Worm (Caenorhabditis elegans) whole organism, late embryonic: ENCODE data around the gene F25B3.4.
A peak's percentile ranks its signal among the peaks of the same experiment; 100 is the strongest.

Source experiments
- C38D4.7 ChIP-seq: fragments of 200-800 bp; sonication (Bioruptor generic); optimal IDR thresholded peaks from 2 replicates; lab custom pipeline; 2018; ENCODE audit warnings: mild to moderate bottlenecking, missing genetic modification characterization, moderate library complexity, missing compliant biosample characterization
- K09A11.1 ChIP-seq: sonication (generic microtip); optimal IDR thresholded peaks from 2 replicates; lab custom pipeline; 2017; ENCODE audit warnings: antibody characterized with exemption, mild to moderate bottlenecking, missing genetic modification characterization, missing compliant biosample characterization; ENCODE audit not compliant: insufficient read depth
- T23F11.4 ChIP-seq: fragments of 200-800 bp; sonication (Bioruptor generic); optimal IDR thresholded peaks from 2 replicates; lab custom pipeline; 2018; ENCODE audit warnings: mild to moderate bottlenecking, missing genetic modification characterization, missing compliant biosample characterization
- ama-1 ChIP-seq: fragments of 150-350 bp; optimal IDR thresholded peaks from 2 replicates; lab custom pipeline; 2014
- ceh-22 ChIP-seq: sonication (generic microtip); optimal IDR thresholded peaks from 2 replicates; lab custom pipeline; 2017; ENCODE audit warnings: missing biosample characterization, missing genetic modification characterization
- ceh-24 ChIP-seq: sonication (generic microtip); optimal IDR thresholded peaks from 2 replicates; lab custom pipeline; 2016; ENCODE audit warnings: mild to moderate bottlenecking, missing genetic modification characterization, missing compliant biosample characterization
- ceh-30 ChIP-seq: fragments of 150-350 bp; optimal IDR thresholded peaks from 2 replicates; lab custom pipeline; 2014; ENCODE audit warnings: missing biosample characterization, missing genetic modification characterization
- ceh-34 ChIP-seq: sonication (generic microtip); optimal IDR thresholded peaks from 2 replicates; lab custom pipeline; 2016; ENCODE audit warnings: mild to moderate bottlenecking, missing genetic modification characterization, missing compliant biosample characterization
- ceh-45 ChIP-seq: fragments of 200-800 bp; sonication (Bioruptor generic); IDR thresholded peaks from 2 replicates; pipeline ENCODE4 v1.3.6; 2022; ENCODE audit warnings: missing genetic modification reagents, missing genetic modification characterization, missing compliant biosample characterization
- ceh-48 ChIP-seq: sonication (generic microtip); optimal IDR thresholded peaks from 2 replicates; lab custom pipeline; 2016; ENCODE audit warnings: missing genetic modification characterization, inconsistent platforms, missing compliant biosample characterization
- ceh-6 ChIP-seq: fragments of 200-800 bp; sonication (Bioruptor generic); optimal IDR thresholded peaks from 2 replicates; lab custom pipeline; 2018; ENCODE audit warnings: mild to moderate bottlenecking, missing genetic modification characterization, missing compliant biosample characterization
- dmd-4 ChIP-seq: sonication (generic microtip); optimal IDR thresholded peaks from 2 replicates; lab custom pipeline; 2016; ENCODE audit warnings: borderline replicate concordance, missing genetic modification characterization, missing compliant biosample characterization
- dve-1 ChIP-seq: sonication (generic microtip); optimal IDR thresholded peaks from 2 replicates; lab custom pipeline; 2017; ENCODE audit warnings: antibody characterized with exemption, mild to moderate bottlenecking, missing genetic modification characterization, missing compliant biosample characterization
- elt-2 ChIP-seq: sonication (generic microtip); optimal IDR thresholded peaks from 2 replicates; lab custom pipeline; 2016; ENCODE audit warnings: missing genetic modification reagents, missing genetic modification characterization, missing compliant biosample characterization
- ets-4 ChIP-seq: sonication (generic microtip); optimal IDR thresholded peaks from 2 replicates; lab custom pipeline; 2016; ENCODE audit warnings: missing genetic modification characterization, missing compliant biosample characterization
- fkh-10 ChIP-seq: fragments of 150-350 bp; optimal IDR thresholded peaks from 2 replicates; lab custom pipeline; 2014; ENCODE audit warnings: missing biosample characterization, missing genetic modification reagents, missing genetic modification characterization
- fkh-6 ChIP-seq: sonication (generic microtip); optimal IDR thresholded peaks from 2 replicates; lab custom pipeline; 2016; ENCODE audit warnings: missing genetic modification characterization, missing compliant biosample characterization
- hlh-13 ChIP-seq: fragments of 200-800 bp; sonication (Bioruptor generic); optimal IDR thresholded peaks from 2 replicates; lab custom pipeline; 2018; ENCODE audit warnings: mild to moderate bottlenecking, missing genetic modification characterization, missing compliant biosample characterization
- lim-6 ChIP-seq: sonication (generic microtip); optimal IDR thresholded peaks from 2 replicates; lab custom pipeline; 2016; ENCODE audit warnings: missing genetic modification characterization, missing compliant biosample characterization
- madf-2 ChIP-seq: sonication (generic microtip); optimal IDR thresholded peaks from 2 replicates; lab custom pipeline; 2017; ENCODE audit warnings: missing genetic modification characterization, missing compliant biosample characterization
- nfya-1 ChIP-seq: sonication (generic microtip); optimal IDR thresholded peaks from 2 replicates; lab custom pipeline; 2017; ENCODE audit warnings: missing genetic modification characterization, mild to moderate bottlenecking, missing compliant biosample characterization, antibody characterized with exemption, moderate library complexity
- odd-2 ChIP-seq: sonication (generic microtip); optimal IDR thresholded peaks from 2 replicates; lab custom pipeline; 2017; ENCODE audit warnings: antibody characterized with exemption, mild to moderate bottlenecking, missing genetic modification characterization, missing compliant biosample characterization
- pag-3 ChIP-seq: sonication (generic microtip); optimal IDR thresholded peaks from 2 replicates; lab custom pipeline; 2016; ENCODE audit warnings: missing compliant biosample characterization, missing genetic modification characterization, borderline replicate concordance
- pax-1 ChIP-seq: fragments of 150-350 bp; optimal IDR thresholded peaks from 2 replicates; lab custom pipeline; 2014; ENCODE audit warnings: missing biosample characterization, missing genetic modification characterization
- pha-2 ChIP-seq: sonication (generic microtip); optimal IDR thresholded peaks from 2 replicates; lab custom pipeline; 2017; ENCODE audit warnings: mild to moderate bottlenecking, missing genetic modification characterization, missing compliant biosample characterization
- pha-4 ChIP-seq: fragments of 150-350 bp; optimal IDR thresholded peaks from 2 replicates; lab custom pipeline; 2018; ENCODE audit warnings: missing biosample characterization, missing genetic modification reagents, missing genetic modification characterization
- pros-1 ChIP-seq: fragments of 150-350 bp; optimal IDR thresholded peaks from 2 replicates; lab custom pipeline; 2014; ENCODE audit warnings: missing biosample characterization, missing genetic modification reagents, missing genetic modification characterization
- ref-2 ChIP-seq: sonication (generic microtip); optimal IDR thresholded peaks from 2 replicates; lab custom pipeline; 2016; ENCODE audit warnings: missing genetic modification characterization, missing compliant biosample characterization
- sox-4 ChIP-seq: sonication (generic microtip); optimal IDR thresholded peaks from 2 replicates; lab custom pipeline; 2017; ENCODE audit warnings: mild to moderate bottlenecking, missing genetic modification characterization, inconsistent platforms, missing compliant biosample characterization
- syd-9 ChIP-seq: sonication (generic microtip); optimal IDR thresholded peaks from 2 replicates; lab custom pipeline; 2016; ENCODE audit warnings: mild to moderate bottlenecking, missing genetic modification characterization, moderate library complexity, missing compliant biosample characterization
- tbx-7 ChIP-seq: sonication (generic microtip); optimal IDR thresholded peaks from 2 replicates; lab custom pipeline; 2016; ENCODE audit warnings: missing genotype, missing genetic modification characterization, missing compliant biosample characterization
- ttx-3 ChIP-seq: sonication (generic microtip); optimal IDR thresholded peaks from 2 replicates; lab custom pipeline; 2016; ENCODE audit warnings: missing genetic modification reagents, missing genetic modification characterization, missing compliant biosample characterization
- unc-42 ChIP-seq: sonication (generic microtip); optimal IDR thresholded peaks from 2 replicates; lab custom pipeline; 2016; ENCODE audit warnings: missing genotype, missing genetic modification characterization, missing compliant biosample characterization
- unc-55 ChIP-seq: sonication (generic microtip); optimal IDR thresholded peaks from 2 replicates; lab custom pipeline; 2017; ENCODE audit warnings: missing biosample characterization, missing genetic modification reagents, missing genetic modification characterization
- unc-86 ChIP-seq: sonication (generic microtip); optimal IDR thresholded peaks from 2 replicates; lab custom pipeline; 2016; ENCODE audit warnings: missing genetic modification characterization, missing compliant biosample characterization
- ztf-16 ChIP-seq: sonication (generic microtip); optimal IDR thresholded peaks from 2 replicates; lab custom pipeline; 2017; ENCODE audit warnings: missing genetic modification characterization, missing compliant biosample characterization

The F25B3.4 gene

DNA sequence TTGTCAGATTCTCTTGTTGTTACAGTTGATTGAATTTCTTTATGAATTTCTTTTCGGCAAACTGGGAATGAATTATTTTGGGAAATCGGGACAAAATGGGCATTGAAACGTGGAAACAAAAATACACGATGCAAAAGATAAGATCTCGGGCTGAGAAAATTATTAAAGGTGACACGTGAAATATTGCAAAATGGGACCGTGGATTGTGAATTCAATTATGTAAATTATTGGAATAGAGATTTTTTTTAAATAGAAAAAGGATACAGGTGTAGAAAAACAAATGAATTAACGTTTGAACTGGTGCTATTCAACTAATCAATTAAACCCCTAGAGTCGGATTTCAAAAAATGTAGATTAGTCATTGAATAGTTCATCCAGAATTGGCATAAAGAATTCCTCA lies at the start of gene F25B3.4:
Gene F25B3.4 (minus strand): TSS at position 101 of the 400 bp plus-strand sequence.
- no peak for TF ChIP-seq nfya-1 (tag; lab: Kevin White, UChicago)
- TF ChIP-seq unc-86 (tag; lab: Kevin White, UChicago), result no peak
- TF ChIP-seq pax-1 (tag; lab: Kevin White, UChicago), result no peak
- TF ChIP-seq elt-2 (tag; lab: Kevin White, UChicago), result no peak
- TF ChIP-seq ttx-3 (tag; lab: Kevin White, UChicago), result no peak
- no peak for TF ChIP-seq fkh-10 (GFP tag; lab: Kevin White, UChicago)
- no peak for TF ChIP-seq fkh-6 (tag; lab: Kevin White, UChicago)
- no peak for TF ChIP-seq hlh-13 (GFP tag; lab: Kevin White, UChicago)
- no peak for TF ChIP-seq ama-1
- TF ChIP-seq odd-2, result no peak
- no peak for TF ChIP-seq ceh-48 (tag; lab: Kevin White, UChicago)
- TF ChIP-seq dmd-4 (tag; lab: Kevin White, UChicago), result no peak
- no peak for TF ChIP-seq pros-1
- no peak for TF ChIP-seq ceh-24 (tag; lab: Kevin White, UChicago)
- TF ChIP-seq ceh-30 (tag; lab: Kevin White, UChicago), result no peak
- no peak for TF ChIP-seq ceh-34
- TF ChIP-seq pha-4 (tag; lab: Kevin White, UChicago), result no peak
- TF ChIP-seq ceh-6 (GFP tag; lab: Kevin White, UChicago), result no peak

DNA sequence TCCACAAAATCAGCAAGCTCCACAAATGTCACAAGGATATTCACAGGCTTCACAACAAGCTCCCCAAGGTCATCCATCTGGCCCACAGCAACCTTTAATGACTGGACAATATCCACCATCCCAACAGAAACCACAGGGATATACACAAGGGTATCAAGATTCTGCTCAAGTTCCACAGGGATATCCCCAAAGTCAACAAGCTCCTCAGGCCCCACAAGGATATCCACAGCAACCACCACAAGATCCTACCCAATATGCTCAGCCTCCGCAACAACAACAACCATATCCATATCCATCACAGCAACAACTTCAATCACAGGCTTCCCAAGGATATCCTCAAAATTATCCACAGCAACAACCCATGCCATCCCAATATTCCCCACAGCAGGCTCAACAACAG lies 48.1 kb upstream of the F25B3.4 start:
- TF ChIP-seq lim-6 (tag; lab: Kevin White, UChicago) (no peak), dve-1 (tag; lab: Kevin White, UChicago) (peak; percentile 93), tbx-7 (tag; lab: Kevin White, UChicago) (no peak), ceh-22 (no peak), C38D4.7 (GFP tag; lab: Kevin White, UChicago) (no peak), ref-2 (tag; lab: Kevin White, UChicago) (no peak)

DNA sequence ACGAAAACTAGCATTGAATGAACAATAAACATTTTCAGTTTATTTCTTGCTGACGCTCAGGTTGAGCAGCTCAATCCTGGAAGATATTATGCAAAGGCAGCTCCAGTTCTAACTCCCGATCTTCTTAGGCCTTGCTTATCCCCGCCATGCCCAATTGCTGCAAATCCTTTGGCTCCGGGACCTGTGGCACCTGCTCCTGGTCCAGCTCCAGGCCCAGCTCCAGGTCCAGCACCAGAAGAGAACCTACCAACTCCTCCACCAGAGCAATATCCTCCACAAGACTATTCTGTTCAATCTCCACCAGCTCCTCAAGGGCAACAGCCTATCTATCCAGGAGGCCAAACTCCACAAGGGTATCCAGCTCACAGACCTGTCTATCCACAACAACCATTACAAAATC lies 47.5 kb upstream of the F25B3.4 start:
- no peak for TF ChIP-seq K09A11.1 (tag; lab: Kevin White, UChicago)
- TF ChIP-seq ceh-45 (GFP tag; lab: Robert Waterston, UW), result no peak
- TF ChIP-seq fkh-10 (GFP tag; lab: Kevin White, UChicago), result no peak
- no peak for TF ChIP-seq ztf-16 (tag; lab: Kevin White, UChicago)
- TF ChIP-seq syd-9 (tag; lab: Kevin White, UChicago), result no peak
- TF ChIP-seq unc-55 (GFP tag; lab: Kevin White, UChicago), result no peak
- no peak for TF ChIP-seq pag-3 (tag; lab: Kevin White, UChicago)
- no peak for TF ChIP-seq unc-42
- TF ChIP-seq madf-2 (tag; lab: Kevin White, UChicago), result no peak
- no peak for TF ChIP-seq nfya-1 (tag; lab: Kevin White, UChicago)
- TF ChIP-seq pha-2 (tag; lab: Kevin White, UChicago), result no peak
- TF ChIP-seq sox-4, result no peak
- TF ChIP-seq ets-4, result no peak
- TF ChIP-seq lim-6 (tag; lab: Kevin White, UChicago), result no peak
- TF ChIP-seq ceh-30 (tag; lab: Kevin White, UChicago), result no peak
- no peak for TF ChIP-seq T23F11.4 (GFP tag; lab: Kevin White, UChicago)
- no peak for TF ChIP-seq odd-2

DNA sequence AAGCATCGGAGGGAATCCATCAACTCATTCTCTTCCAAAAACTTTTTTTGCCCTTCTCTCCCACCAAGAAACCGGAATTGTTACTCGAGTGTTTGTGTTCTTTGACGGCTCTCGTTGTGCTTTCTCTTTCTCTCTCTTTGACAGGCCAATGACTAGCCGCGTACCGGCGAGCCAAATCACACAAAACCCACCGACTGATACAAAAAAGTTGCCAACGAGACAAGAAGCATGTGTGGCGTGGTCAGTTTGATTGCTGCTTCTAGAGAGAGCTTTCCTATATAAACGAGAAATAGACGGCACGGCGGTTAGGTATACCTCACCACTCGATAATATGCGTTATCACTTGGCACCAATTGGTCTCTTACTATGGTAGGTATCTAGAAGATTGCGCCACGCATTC lies 47.1 kb upstream of the F25B3.4 start, which contains the start of gene pqn-63:
Gene pqn-63 (plus strand): TSS at position 307 of the 400 bp plus-strand sequence.
- TF ChIP-seq ets-4, result peak; percentile 8
- TF ChIP-seq pag-3 (tag; lab: Kevin White, UChicago), result no peak
- TF ChIP-seq, all 69 proteins: peak for 1
